Worm (Caenorhabditis elegans) whole organism, L2 larva: ENCODE measurements around the gene pgph-1.

Source experiments
- C34F6.9 ChIP-seq: fragments of 150-350 bp; optimal IDR thresholded peaks from 2 replicates; lab custom pipeline; 2014; ENCODE audit warnings: missing biosample characterization, missing genetic modification characterization
- R02D3.7 ChIP-seq: fragments of 150-350 bp; optimal IDR thresholded peaks from 2 replicates; lab custom pipeline; 2014; ENCODE audit warnings: missing biosample characterization, missing genetic modification characterization
- Y55F3AM.14 ChIP-seq: fragments of 200-800 bp; sonication (Bioruptor generic); optimal IDR thresholded peaks from 2 replicates; lab custom pipeline; 2018; ENCODE audit warnings: mild to moderate bottlenecking, missing genetic modification characterization, missing compliant biosample characterization
- ZK546.5 ChIP-seq: sonication (generic microtip); optimal IDR thresholded peaks from 2 replicates; lab custom pipeline; 2017; ENCODE audit warnings: missing biosample characterization, missing genetic modification characterization
- alr-1 ChIP-seq: fragments of 150-350 bp; optimal IDR thresholded peaks from 2 replicates; lab custom pipeline; 2014; ENCODE audit warnings: missing biosample characterization, missing genetic modification characterization
- aly-2 ChIP-seq: fragments of 150-350 bp; optimal IDR thresholded peaks from 2 replicates; lab custom pipeline; 2014; ENCODE audit warnings: missing biosample characterization, missing genetic modification characterization
- ama-1 ChIP-seq: fragments of 150-350 bp; optimal IDR thresholded peaks from 2 replicates; lab custom pipeline; 2018; ENCODE audit warnings: inconsistent platforms
- ceh-82 ChIP-seq: fragments of 150-350 bp; optimal IDR thresholded peaks from 2 replicates; lab custom pipeline; 2014; ENCODE audit warnings: missing biosample characterization, missing genetic modification characterization
- crh-2 ChIP-seq: sonication (generic microtip); optimal IDR thresholded peaks from 2 replicates; lab custom pipeline; 2017; ENCODE audit warnings: missing biosample characterization, missing genetic modification characterization
- dmd-4 ChIP-seq: sonication (generic microtip); optimal IDR thresholded peaks from 2 replicates; lab custom pipeline; 2017; ENCODE audit warnings: missing biosample characterization, missing genetic modification characterization
- egl-27 ChIP-seq: sonication (generic microtip); optimal IDR thresholded peaks from 3 replicates; lab custom pipeline; 2017; ENCODE audit warnings: missing biosample characterization, missing genetic modification reagents, missing genetic modification characterization
- elt-1 ChIP-seq: fragments of 150-350 bp; optimal IDR thresholded peaks from 2 replicates; lab custom pipeline; 2014; ENCODE audit warnings: missing biosample characterization, missing genetic modification characterization
- elt-3 ChIP-seq: sonication (generic microtip); optimal IDR thresholded peaks from 2 replicates; lab custom pipeline; 2017; ENCODE audit warnings: missing biosample characterization, missing genetic modification characterization
- fos-1 ChIP-seq: fragments of 150-350 bp; optimal IDR thresholded peaks from 2 replicates; lab custom pipeline; 2014; ENCODE audit warnings: missing biosample characterization, missing genetic modification characterization
- gmeb-1 ChIP-seq: fragments of 150-350 bp; optimal IDR thresholded peaks from 2 replicates; lab custom pipeline; 2014; ENCODE audit warnings: missing biosample characterization, missing genetic modification characterization
- lin-11 ChIP-seq: fragments of 150-350 bp; sonication (generic microtip); optimal IDR thresholded peaks from 2 replicates; lab custom pipeline; 2014; ENCODE audit warnings: missing biosample characterization, missing genetic modification characterization, inconsistent platforms, mixed read lengths
- lin-39 ChIP-seq: fragments of 150-350 bp; optimal IDR thresholded peaks from 2 replicates; lab custom pipeline; 2014; ENCODE audit warnings: missing biosample characterization, missing genetic modification reagents, missing genetic modification characterization
- lsy-2 ChIP-seq, 2 experiments: fragments of 150-350 bp in 1 of 2; sonication (generic microtip) in 1 of 2; optimal IDR thresholded peaks; 2 replicates each; lab custom pipeline; 2014 to 2017; ENCODE audit warnings: missing biosample characterization in 2 of 2, missing genetic modification characterization in 2 of 2
- mab-5 ChIP-seq: fragments of 150-350 bp; optimal IDR thresholded peaks from 2 replicates; lab custom pipeline; 2014; ENCODE audit warnings: missing biosample characterization, missing genetic modification characterization
- mbf-1 ChIP-seq: sonication (generic microtip); optimal IDR thresholded peaks from 2 replicates; lab custom pipeline; 2017; ENCODE audit warnings: missing biosample characterization, missing genetic modification characterization
- mdl-1 ChIP-seq, 2 experiments: fragments of 150-350 bp in 1 of 2; sonication (generic microtip) in 1 of 2; optimal IDR thresholded peaks; 2 replicates each; lab custom pipeline; 2017; ENCODE audit warnings: missing biosample characterization in 2 of 2, missing genetic modification characterization in 2 of 2
- nhr-11 ChIP-seq: fragments of 150-350 bp; optimal IDR thresholded peaks from 2 replicates; lab custom pipeline; 2014; ENCODE audit warnings: missing biosample characterization, missing genetic modification characterization
- nhr-12 ChIP-seq: fragments of 150-350 bp; optimal IDR thresholded peaks from 2 replicates; lab custom pipeline; 2014; ENCODE audit warnings: missing biosample characterization, missing genetic modification characterization
- nhr-21 ChIP-seq: fragments of 150-350 bp; optimal IDR thresholded peaks from 2 replicates; lab custom pipeline; 2014; ENCODE audit warnings: missing biosample characterization, missing genetic modification characterization
- nhr-23 ChIP-seq: fragments of 150-350 bp; optimal IDR thresholded peaks from 2 replicates; lab custom pipeline; 2014; ENCODE audit warnings: missing biosample characterization, missing genetic modification reagents, missing genetic modification characterization
- nhr-237 ChIP-seq: fragments of 150-350 bp; optimal IDR thresholded peaks from 2 replicates; lab custom pipeline; 2014; ENCODE audit warnings: missing biosample characterization, missing genetic modification characterization
- nhr-77 ChIP-seq: fragments of 150-350 bp; optimal IDR thresholded peaks from 2 replicates; lab custom pipeline; 2014; ENCODE audit warnings: missing biosample characterization, missing genetic modification characterization
- peb-1 ChIP-seq: fragments of 150-350 bp; optimal IDR thresholded peaks from 2 replicates; lab custom pipeline; 2014; ENCODE audit warnings: missing biosample characterization, missing genetic modification characterization
- sem-4 ChIP-seq: fragments of 150-350 bp; optimal IDR thresholded peaks from 2 replicates; lab custom pipeline; 2014; ENCODE audit warnings: missing biosample characterization, missing genetic modification reagents, missing genetic modification characterization
- sma-3 ChIP-seq: sonication (generic microtip); optimal IDR thresholded peaks from 2 replicates; lab custom pipeline; 2016; ENCODE audit warnings: missing genetic modification reagents, missing genetic modification characterization, missing compliant biosample characterization
- sma-9 ChIP-seq, 2 experiments: fragments of 150-350 bp in 1 of 2; sonication (generic microtip) in 1 of 2; optimal IDR thresholded peaks; 2 replicates each; lab custom pipeline; 2014 to 2016; ENCODE audit warnings: missing genetic modification characterization in 2 of 2, mild to moderate bottlenecking in 1 of 2, missing biosample characterization in 1 of 2, missing compliant biosample characterization in 1 of 2, missing genetic modification reagents in 1 of 2, moderate library complexity in 1 of 2
- unc-39 ChIP-seq: fragments of 150-350 bp; optimal IDR thresholded peaks from 2 replicates; lab custom pipeline; 2014; ENCODE audit warnings: missing biosample characterization, missing genetic modification characterization
- unc-55 ChIP-seq: fragments of 150-350 bp; sonication (generic microtip); optimal IDR thresholded peaks from 3 replicates; lab custom pipeline; 2014; ENCODE audit warnings: missing biosample characterization, missing genetic modification reagents, missing genetic modification characterization
- unc-62 ChIP-seq: fragments of 150-350 bp; optimal IDR thresholded peaks from 2 replicates; lab custom pipeline; 2014; ENCODE audit warnings: missing biosample characterization, missing genetic modification reagents, missing genetic modification characterization
- zag-1 ChIP-seq: fragments of 150-350 bp; optimal IDR thresholded peaks from 2 replicates; lab custom pipeline; 2014; ENCODE audit warnings: missing biosample characterization, missing genetic modification characterization
- ztf-1 ChIP-seq: fragments of 200-800 bp; sonication (Bioruptor generic); conservative IDR thresholded peaks from 2 replicates; pipeline ENCODE4 v1.3.6; 2022; ENCODE audit warnings: missing genetic modification characterization, missing compliant biosample characterization
- ztf-4 ChIP-seq: fragments of 150-350 bp; optimal IDR thresholded peaks from 2 replicates; lab custom pipeline; 2014; ENCODE audit warnings: missing biosample characterization, missing genetic modification characterization

Gene pgph-1

ce11 chrV:5739438-5739837 lies 13.9 kb downstream of the pgph-1 start:
- TF ChIP-seq nhr-21 (tag; lab: Kevin White, UChicago) (no peak), nhr-23 (no peak), crh-2 (tag; lab: Kevin White, UChicago) (no peak), mdl-1 (tag; optimal IDR thresholded peaks at IDR 0.05; lab: Kevin White, UChicago) (no peak), mbf-1 (tag; lab: Kevin White, UChicago) (no peak), nhr-77 (tag; lab: Kevin White, UChicago) (no peak), peb-1 (tag; lab: Kevin White, UChicago) (no peak), ztf-1 (GFP tag; lab: Robert Waterston, UW) (no peak), nhr-237 (tag; lab: Kevin White, UChicago) (no peak), nhr-12 (no peak), elt-1 (tag; lab: Kevin White, UChicago) (no peak), fos-1 (tag; lab: Kevin White, UChicago) (no peak), mab-5 (tag; lab: Kevin White, UChicago) (no peak), sma-3 (GFP tag; lab: Kevin White, UChicago) (no peak), elt-3 (tag; lab: Kevin White, UChicago) (no peak), lin-39 (tag; lab: Kevin White, UChicago) (no peak), ZK546.5 (tag; lab: Kevin White, UChicago) (no peak), Y55F3AM.14 (GFP tag; lab: Kevin White, UChicago) (no peak), lsy-2 (tag; optimal IDR thresholded peaks at IDR 0.05; lab: Kevin White, UChicago) (no peak)
- TF ChIP-seq, all 48 proteins: peak for 0

ce11 chrV:5736068-5736467 lies 17.3 kb downstream of the pgph-1 start, which contains the start of gene K09H11.6:
Gene K09H11.6, minus strand, starts transcription at chrV:5736168.
- no peak for TF ChIP-seq mab-5 (tag; lab: Kevin White, UChicago)

ce11 chrV:5730783-5731182 lies 22.5 kb downstream of the pgph-1 start, which contains the start of gene K09H11.15:
Gene K09H11.15, minus strand, starts transcription at chrV:5730883.
- TF ChIP-seq ztf-1 (GFP tag; lab: Robert Waterston, UW): no peak
- no peak for TF ChIP-seq nhr-12
- TF ChIP-seq alr-1 (tag; lab: Kevin White, UChicago): no peak
- TF ChIP-seq zag-1: no peak
- no peak for TF ChIP-seq sma-9 (GFP tag; optimal IDR thresholded peaks at IDR 0.05; lab: Kevin White, UChicago)
- no peak for TF ChIP-seq sma-9 (tag; optimal IDR thresholded peaks at IDR 0.05; lab: Kevin White, UChicago)
- no peak for TF ChIP-seq lsy-2 (tag; optimal IDR thresholded peaks at IDR 0.05; lab: Kevin White, UChicago)
- TF ChIP-seq nhr-23: no peak
- TF ChIP-seq nhr-21 (tag; lab: Kevin White, UChicago): no peak
- no peak for TF ChIP-seq unc-62
- no peak for TF ChIP-seq ama-1 (lab: Kevin White, UChicago)
- TF ChIP-seq unc-55 (GFP tag; lab: Kevin White, UChicago): no peak
- no peak for TF ChIP-seq egl-27 (tag; lab: Kevin White, UChicago)
- TF ChIP-seq R02D3.7 (tag; lab: Kevin White, UChicago): no peak
- no peak for TF ChIP-seq peb-1 (tag; lab: Kevin White, UChicago)
- no peak for TF ChIP-seq Y55F3AM.14 (GFP tag; lab: Kevin White, UChicago)
- no peak for TF ChIP-seq dmd-4 (tag; lab: Kevin White, UChicago)
- TF ChIP-seq sem-4 (tag; lab: Kevin White, UChicago): no peak
- TF ChIP-seq nhr-11: no peak
- no peak for TF ChIP-seq fos-1 (tag; lab: Kevin White, UChicago)
- TF ChIP-seq, all 48 proteins: peak for 0

ce11 chrV:5726463-5726862 lies 26.9 kb downstream of the pgph-1 start, which contains the start of gene K09H11.4:
Gene K09H11.4, minus strand, starts transcription at chrV:5726563.
- TF ChIP-seq aly-2 (tag; lab: Kevin White, UChicago) (no peak), ama-1 (lab: Kevin White, UChicago) (no peak), mdl-1 (tag; optimal IDR thresholded peaks at IDR 0.05; lab: Kevin White, UChicago) (no peak), lin-39 (tag; lab: Kevin White, UChicago) (no peak), nhr-77 (tag; lab: Kevin White, UChicago) (no peak), dmd-4 (tag; lab: Kevin White, UChicago) (no peak), unc-55 (GFP tag; lab: Kevin White, UChicago) (no peak), nhr-12 (no peak), C34F6.9 (tag; lab: Kevin White, UChicago) (no peak), elt-1 (tag; lab: Kevin White, UChicago) (no peak), unc-39 (no peak), ztf-4 (tag; lab: Kevin White, UChicago) (no peak), alr-1 (tag; lab: Kevin White, UChicago) (no peak), gmeb-1 (tag; lab: Kevin White, UChicago) (no peak), elt-3 (tag; lab: Kevin White, UChicago) (no peak), ZK546.5 (tag; lab: Kevin White, UChicago) (no peak), nhr-11 (no peak), lin-11 (tag; lab: Kevin White, UChicago) (no peak), ceh-82 (tag; lab: Kevin White, UChicago) (no peak)
